Worm (Caenorhabditis elegans) whole organism, L2 larva: Measurements from ENCODE around the gene srh-277.

ENCODE experiments used
- F13H6.1 ChIP-seq: sonication (generic microtip); optimal IDR thresholded peaks from 2 replicates; lab custom pipeline; 2016; ENCODE audit warnings: missing genetic modification characterization, missing compliant biosample characterization
- R02D3.7 ChIP-seq: fragments of 150-350 bp; optimal IDR thresholded peaks from 2 replicates; lab custom pipeline; 2014; ENCODE audit warnings: missing biosample characterization, missing genetic modification characterization
- Y55F3AM.14 ChIP-seq: fragments of 200-800 bp; sonication (Bioruptor generic); optimal IDR thresholded peaks from 2 replicates; lab custom pipeline; 2018; ENCODE audit warnings: mild to moderate bottlenecking, missing genetic modification characterization, missing compliant biosample characterization
- ZK546.5 ChIP-seq: sonication (generic microtip); optimal IDR thresholded peaks from 2 replicates; lab custom pipeline; 2017; ENCODE audit warnings: missing biosample characterization, missing genetic modification characterization
- alr-1 ChIP-seq: fragments of 150-350 bp; optimal IDR thresholded peaks from 2 replicates; lab custom pipeline; 2014; ENCODE audit warnings: missing biosample characterization, missing genetic modification characterization
- aly-2 ChIP-seq: fragments of 150-350 bp; optimal IDR thresholded peaks from 2 replicates; lab custom pipeline; 2014; ENCODE audit warnings: missing biosample characterization, missing genetic modification characterization
- ama-1 ChIP-seq: fragments of 150-350 bp; optimal IDR thresholded peaks from 2 replicates; lab custom pipeline; 2018; ENCODE audit warnings: inconsistent platforms
- blmp-1 ChIP-seq: sonication (generic microtip); optimal IDR thresholded peaks from 2 replicates; lab custom pipeline; 2017; ENCODE audit warnings: missing genetic modification characterization, mild to moderate bottlenecking, missing compliant biosample characterization, antibody characterized with exemption, moderate library complexity; ENCODE audit not compliant: insufficient read depth
- crh-2 ChIP-seq: sonication (generic microtip); optimal IDR thresholded peaks from 2 replicates; lab custom pipeline; 2017; ENCODE audit warnings: missing biosample characterization, missing genetic modification characterization
- dmd-4 ChIP-seq: sonication (generic microtip); optimal IDR thresholded peaks from 2 replicates; lab custom pipeline; 2017; ENCODE audit warnings: missing biosample characterization, missing genetic modification characterization
- egl-27 ChIP-seq: sonication (generic microtip); optimal IDR thresholded peaks from 3 replicates; lab custom pipeline; 2017; ENCODE audit warnings: missing biosample characterization, missing genetic modification reagents, missing genetic modification characterization
- elt-3 ChIP-seq: sonication (generic microtip); optimal IDR thresholded peaks from 2 replicates; lab custom pipeline; 2017; ENCODE audit warnings: missing biosample characterization, missing genetic modification characterization
- fos-1 ChIP-seq: fragments of 150-350 bp; optimal IDR thresholded peaks from 2 replicates; lab custom pipeline; 2014; ENCODE audit warnings: missing biosample characterization, missing genetic modification characterization
- gmeb-1 ChIP-seq: fragments of 150-350 bp; optimal IDR thresholded peaks from 2 replicates; lab custom pipeline; 2014; ENCODE audit warnings: missing biosample characterization, missing genetic modification characterization
- lin-11 ChIP-seq: fragments of 150-350 bp; sonication (generic microtip); optimal IDR thresholded peaks from 2 replicates; lab custom pipeline; 2014; ENCODE audit warnings: missing biosample characterization, missing genetic modification characterization, inconsistent platforms, mixed read lengths
- lin-13 ChIP-seq: fragments of 150-350 bp; optimal IDR thresholded peaks from 2 replicates; lab custom pipeline; 2014; ENCODE audit warnings: missing biosample characterization, missing genetic modification reagents, missing genetic modification characterization
- lin-39 ChIP-seq: fragments of 150-350 bp; optimal IDR thresholded peaks from 2 replicates; lab custom pipeline; 2014; ENCODE audit warnings: missing biosample characterization, missing genetic modification reagents, missing genetic modification characterization
- lsy-2 ChIP-seq, 2 experiments: fragments of 150-350 bp in 1 of 2; sonication (generic microtip) in 1 of 2; optimal IDR thresholded peaks; 2 replicates each; lab custom pipeline; 2014 to 2017; ENCODE audit warnings: missing biosample characterization in 2 of 2, missing genetic modification characterization in 2 of 2
- mab-5 ChIP-seq: fragments of 150-350 bp; optimal IDR thresholded peaks from 2 replicates; lab custom pipeline; 2014; ENCODE audit warnings: missing biosample characterization, missing genetic modification characterization
- nhr-11 ChIP-seq: fragments of 150-350 bp; optimal IDR thresholded peaks from 2 replicates; lab custom pipeline; 2014; ENCODE audit warnings: missing biosample characterization, missing genetic modification characterization
- nhr-12 ChIP-seq: fragments of 150-350 bp; optimal IDR thresholded peaks from 2 replicates; lab custom pipeline; 2014; ENCODE audit warnings: missing biosample characterization, missing genetic modification characterization
- nhr-129 ChIP-seq: fragments of 150-350 bp; optimal IDR thresholded peaks from 2 replicates; lab custom pipeline; 2014; ENCODE audit warnings: missing biosample characterization, missing genetic modification characterization
- nhr-25 ChIP-seq: fragments of 150-350 bp; sonication (generic microtip); optimal IDR thresholded peaks from 3 replicates; lab custom pipeline; 2014; ENCODE audit warnings: missing biosample characterization, missing genetic modification characterization
- nhr-6 ChIP-seq: fragments of 150-350 bp; optimal IDR thresholded peaks from 2 replicates; lab custom pipeline; 2014; ENCODE audit warnings: missing biosample characterization, missing genetic modification characterization
- peb-1 ChIP-seq: fragments of 150-350 bp; optimal IDR thresholded peaks from 2 replicates; lab custom pipeline; 2014; ENCODE audit warnings: missing biosample characterization, missing genetic modification characterization
- skn-1 ChIP-seq: sonication (generic microtip); optimal IDR thresholded peaks from 2 replicates; lab custom pipeline; 2017; ENCODE audit warnings: missing biosample characterization, missing genetic modification characterization
- sma-3 ChIP-seq: sonication (generic microtip); optimal IDR thresholded peaks from 2 replicates; lab custom pipeline; 2016; ENCODE audit warnings: missing genetic modification reagents, missing genetic modification characterization, missing compliant biosample characterization
- sma-9 ChIP-seq, 2 experiments: fragments of 150-350 bp in 1 of 2; sonication (generic microtip) in 1 of 2; optimal IDR thresholded peaks; 2 replicates each; lab custom pipeline; 2014 to 2016; ENCODE audit warnings: missing genetic modification characterization in 2 of 2, mild to moderate bottlenecking in 1 of 2, missing biosample characterization in 1 of 2, missing compliant biosample characterization in 1 of 2, missing genetic modification reagents in 1 of 2, moderate library complexity in 1 of 2
- snpc-4 ChIP-seq: fragments of 150-350 bp; optimal IDR thresholded peaks from 2 replicates; lab custom pipeline; 2014; ENCODE audit warnings: missing biosample characterization, missing genetic modification characterization
- unc-39 ChIP-seq: fragments of 150-350 bp; optimal IDR thresholded peaks from 2 replicates; lab custom pipeline; 2014; ENCODE audit warnings: missing biosample characterization, missing genetic modification characterization
- unc-55 ChIP-seq: fragments of 150-350 bp; sonication (generic microtip); optimal IDR thresholded peaks from 3 replicates; lab custom pipeline; 2014; ENCODE audit warnings: missing biosample characterization, missing genetic modification reagents, missing genetic modification characterization
- unc-62 ChIP-seq: fragments of 150-350 bp; optimal IDR thresholded peaks from 2 replicates; lab custom pipeline; 2014; ENCODE audit warnings: missing biosample characterization, missing genetic modification reagents, missing genetic modification characterization
- zag-1 ChIP-seq: fragments of 150-350 bp; optimal IDR thresholded peaks from 2 replicates; lab custom pipeline; 2014; ENCODE audit warnings: missing biosample characterization, missing genetic modification characterization
- ztf-11 ChIP-seq: sonication (generic microtip); optimal IDR thresholded peaks from 2 replicates; lab custom pipeline; 2017; ENCODE audit warnings: missing biosample characterization, missing genetic modification characterization
- ztf-4 ChIP-seq: fragments of 150-350 bp; optimal IDR thresholded peaks from 2 replicates; lab custom pipeline; 2014; ENCODE audit warnings: missing biosample characterization, missing genetic modification characterization

Gene srh-277

DNA sequence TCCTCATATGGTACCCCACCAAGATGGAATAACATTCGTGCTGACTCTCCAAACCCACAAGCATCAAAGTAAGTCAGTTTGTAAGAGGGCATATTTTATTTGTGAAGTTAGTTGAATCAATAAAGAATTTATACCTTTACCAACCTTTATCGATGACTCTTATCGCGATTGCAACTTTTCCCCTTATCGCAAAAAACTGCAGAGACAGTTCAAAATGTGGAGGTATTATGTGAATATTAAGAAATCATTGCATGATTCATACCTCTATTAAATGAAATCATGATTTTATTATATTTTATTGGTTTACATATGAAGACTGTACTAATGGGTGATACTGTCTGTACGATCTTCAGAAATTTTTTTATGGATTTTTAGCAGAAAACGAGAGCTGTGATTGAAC is 49.2 kb downstream of the srh-277 start, which contains the start of gene gst-22:
TSS of gene gst-22 (minus strand) at position 103 of the 400 bp plus-strand sequence.
- TF ChIP-seq gmeb-1 (tag; lab: Kevin White, UChicago) (peak; percentile 5), fos-1 (peak; percentile 99), skn-1 (tag; lab: Kevin White, UChicago) (peak; percentile 10), nhr-6 (tag; lab: Kevin White, UChicago) (no peak), nhr-129 (tag; lab: Kevin White, UChicago) (no peak), sma-9 (GFP tag; optimal IDR thresholded peaks at IDR 0.05; lab: Kevin White, UChicago) (peak; percentile 56), sma-9 (tag; optimal IDR thresholded peaks at IDR 0.05; lab: Kevin White, UChicago) (no peak)

DNA sequence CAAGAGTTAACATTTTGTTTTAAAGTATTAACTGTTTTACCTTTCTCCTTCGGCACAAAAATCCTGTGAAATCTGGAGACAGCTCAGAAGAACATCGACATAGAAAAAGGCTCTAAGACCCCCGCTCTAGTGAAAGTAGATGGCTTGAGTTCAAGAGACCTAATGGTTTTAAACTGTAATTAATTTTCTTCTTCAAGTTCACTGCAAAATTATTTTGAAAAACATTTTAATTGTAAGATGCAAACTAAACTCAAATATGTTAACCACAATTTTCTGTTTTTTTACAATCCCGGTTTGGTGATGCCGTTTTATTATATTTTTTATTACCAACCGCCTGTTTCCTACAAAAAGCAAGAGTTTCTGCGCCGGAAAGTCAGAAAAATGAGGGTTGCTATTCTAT is 50.6 kb downstream of the srh-277 start, which contains the start of gene clec-233:
TSS of gene clec-233 (plus strand) at position 301 of the 400 bp plus-strand sequence.
- TF ChIP-seq Y55F3AM.14, result no peak
- TF ChIP-seq R02D3.7, result no peak
- TF ChIP-seq lin-13 (GFP tag; lab: Kevin White, UChicago), result no peak
- no peak for TF ChIP-seq dmd-4 (tag; lab: Kevin White, UChicago)

DNA sequence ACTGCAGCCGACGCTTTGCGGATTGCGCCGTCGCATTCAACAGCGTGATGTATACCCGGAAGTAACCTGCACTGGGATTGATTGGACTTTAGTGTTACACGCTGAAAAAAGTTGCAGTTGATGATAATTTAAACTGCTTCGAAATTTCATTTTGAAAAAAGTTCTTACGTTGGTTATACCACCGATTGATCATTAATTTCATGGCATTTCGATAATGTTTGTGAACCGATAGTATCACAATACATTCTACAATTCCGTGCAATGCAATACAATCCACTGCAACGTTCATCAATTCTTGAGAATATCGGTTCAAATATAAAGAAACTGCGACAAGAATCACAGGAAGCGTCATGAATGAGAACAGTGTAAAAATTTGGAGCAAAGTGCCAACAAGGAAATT is 52.1 kb downstream of the srh-277 start, which contains the start of gene F21H7.3:
TSS of gene F21H7.3 (minus strand) at position 101 of the 400 bp plus-strand sequence.
- no peak for TF ChIP-seq nhr-25 (tag; lab: Kevin White, UChicago)
- no peak for TF ChIP-seq gmeb-1 (tag; lab: Kevin White, UChicago)
- TF ChIP-seq snpc-4 (tag; lab: Kevin White, UChicago), result no peak
- TF ChIP-seq sma-9 (GFP tag; optimal IDR thresholded peaks at IDR 0.05; lab: Kevin White, UChicago), result no peak
- no peak for TF ChIP-seq sma-9 (tag; optimal IDR thresholded peaks at IDR 0.05; lab: Kevin White, UChicago)
- TF ChIP-seq aly-2 (tag; lab: Kevin White, UChicago), result no peak
- no peak for TF ChIP-seq unc-39 (tag; lab: Kevin White, UChicago)
- no peak for TF ChIP-seq nhr-12 (tag; lab: Kevin White, UChicago)
- TF ChIP-seq lsy-2 (tag; optimal IDR thresholded peaks at IDR 0.05; lab: Kevin White, UChicago), result no peak
- no peak for TF ChIP-seq unc-55 (GFP tag; lab: Kevin White, UChicago)
- no peak for TF ChIP-seq nhr-11 (tag; lab: Kevin White, UChicago)
- no peak for TF ChIP-seq ztf-11 (tag; lab: Kevin White, UChicago)
- no peak for TF ChIP-seq unc-62 (GFP tag; lab: Kevin White, UChicago)
- TF ChIP-seq blmp-1 (tag; lab: Kevin White, UChicago), result no peak
- TF ChIP-seq ztf-4 (tag; lab: Kevin White, UChicago), result no peak
- no peak for TF ChIP-seq crh-2 (tag; lab: Kevin White, UChicago)
- TF ChIP-seq nhr-6 (tag; lab: Kevin White, UChicago), result no peak

DNA sequence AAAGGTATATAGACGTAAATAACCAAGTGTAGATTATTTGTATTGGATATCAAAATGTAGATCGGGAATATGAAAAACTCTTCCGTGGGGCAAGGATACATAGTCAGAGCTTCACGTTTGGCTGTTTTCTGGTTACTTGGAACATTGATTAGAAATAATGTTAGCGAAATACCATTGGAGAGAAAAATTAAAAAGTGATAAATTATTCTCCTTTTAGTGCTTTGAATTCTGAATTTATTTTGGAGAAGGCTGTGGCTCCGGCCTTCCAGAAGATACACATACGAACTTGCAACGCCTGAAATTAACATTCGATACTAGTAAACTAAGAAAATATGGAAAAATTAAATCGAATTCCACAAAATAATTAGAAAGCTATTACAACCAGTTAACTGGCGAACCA is 52.6 kb downstream of the srh-277 start, which contains the start of gene srh-98:
TSS of gene srh-98 (minus strand) at position 101 of the 400 bp plus-strand sequence.
- TF ChIP-seq elt-3 (no peak), egl-27 (tag; lab: Kevin White, UChicago) (no peak), sma-3 (no peak), zag-1 (tag; lab: Kevin White, UChicago) (no peak), lin-11 (tag; lab: Kevin White, UChicago) (no peak), aly-2 (tag; lab: Kevin White, UChicago) (no peak), ama-1 (lab: Kevin White, UChicago) (no peak), fos-1 (no peak), alr-1 (tag; lab: Kevin White, UChicago) (no peak), gmeb-1 (tag; lab: Kevin White, UChicago) (no peak), lin-13 (GFP tag; lab: Kevin White, UChicago) (no peak), nhr-6 (tag; lab: Kevin White, UChicago) (no peak), peb-1 (tag; lab: Kevin White, UChicago) (no peak), lin-39 (tag; lab: Kevin White, UChicago) (no peak), F13H6.1 (tag; lab: Kevin White, UChicago) (no peak), nhr-11 (tag; lab: Kevin White, UChicago) (no peak), nhr-25 (tag; lab: Kevin White, UChicago) (no peak), mab-5 (no peak), ZK546.5 (no peak), ztf-4 (tag; lab: Kevin White, UChicago) (no peak)
